Fruit fly (Drosophila melanogaster) whole organism, embryonic: ENCODE data around the gene CG12017.

Source experiments
- Antp ChIP-seq: fragments of 200-800 bp; sonication (Bioruptor generic); optimal IDR thresholded peaks from 3 replicates; lab custom pipeline; 2016; ENCODE audit warnings: missing biosample characterization, missing genetic modification characterization
- Atf3 ChIP-seq: fragments of 200-800 bp; sonication (Bioruptor generic); optimal IDR thresholded peaks from 3 replicates; lab custom pipeline; 2016; ENCODE audit warnings: missing biosample characterization, missing genetic modification characterization
- Bgb ChIP-seq: fragments of 200-800 bp; sonication (Bioruptor generic); IDR thresholded peaks from 2 replicates; pipeline ENCODE4 v1.3.6; 2022; ENCODE audit warnings: missing biosample characterization, missing genetic modification characterization; ENCODE audit not compliant: partially characterized antibody
- Bteb2 ChIP-seq: fragments of 200-800 bp; sonication (Bioruptor generic); optimal IDR thresholded peaks from 2 replicates; lab custom pipeline; 2016; ENCODE audit warnings: missing biosample characterization, missing genetic modification characterization
- CG11093 ChIP-seq: fragments of 200-800 bp; sonication (Bioruptor generic); IDR thresholded peaks from 3 replicates; pipeline ENCODE4 v1.3.6; 2022; ENCODE audit warnings: missing biosample characterization, missing genetic modification characterization
- CG11560 ChIP-seq: fragments of 200-800 bp; sonication (Bioruptor generic); IDR thresholded peaks from 3 replicates; pipeline ENCODE4 v1.3.6; 2022; ENCODE audit warnings: missing biosample characterization, missing genetic modification characterization
- CG12071 ChIP-seq: fragments of 200-800 bp; sonication (Bioruptor generic); optimal IDR thresholded peaks from 3 replicates; lab custom pipeline; 2018; ENCODE audit warnings: missing biosample characterization, mild to moderate bottlenecking, missing genetic modification characterization
- CG12155 ChIP-seq: fragments of 200-800 bp; sonication (Bioruptor generic); optimal IDR thresholded peaks from 3 replicates; lab custom pipeline; 2016; ENCODE audit warnings: missing biosample characterization, missing genetic modification characterization
- CG12942 ChIP-seq: fragments of 200-800 bp; sonication (Bioruptor generic); optimal IDR thresholded peaks from 3 replicates; lab custom pipeline; 2016; ENCODE audit warnings: missing biosample characterization, missing genetic modification characterization
- CG15011 ChIP-seq: fragments of 200-800 bp; sonication (Bioruptor generic); optimal IDR thresholded peaks from 3 replicates; lab custom pipeline; 2018; ENCODE audit warnings: missing biosample characterization, mild to moderate bottlenecking, missing genetic modification characterization
- CG15073 ChIP-seq: fragments of 200-800 bp; sonication (Bioruptor generic); optimal IDR thresholded peaks from 2 replicates; lab custom pipeline; 2016; ENCODE audit warnings: missing biosample characterization, missing genetic modification characterization
- CG15479 ChIP-seq: fragments of 200-800 bp; sonication (Bioruptor generic); optimal IDR thresholded peaks from 3 replicates; lab custom pipeline; 2019; ENCODE audit warnings: missing biosample characterization, mild to moderate bottlenecking, missing genetic modification characterization, moderate library complexity
- CG16815 ChIP-seq: fragments of 200-800 bp; sonication (Bioruptor generic); optimal IDR thresholded peaks from 3 replicates; lab custom pipeline; 2017; ENCODE audit warnings: missing biosample characterization, mild to moderate bottlenecking, missing genetic modification characterization
- CG17186 ChIP-seq: fragments of 200-800 bp; sonication (Bioruptor generic); optimal IDR thresholded peaks from 3 replicates; lab custom pipeline; 2017; ENCODE audit warnings: missing biosample characterization, missing genetic modification reagents, missing genetic modification characterization
- CG17328 ChIP-seq: fragments of 200-800 bp; sonication (Bioruptor generic); IDR thresholded peaks from 2 replicates; pipeline ENCODE4 v1.3.6; 2022; ENCODE audit warnings: missing biosample characterization, missing genetic modification characterization
- CG2678 ChIP-seq: fragments of 200-800 bp; sonication (Bioruptor generic); optimal IDR thresholded peaks from 3 replicates; lab custom pipeline; 2019; ENCODE audit warnings: missing biosample characterization, mild to moderate bottlenecking, missing genetic modification characterization, moderate library complexity
- CG32772 ChIP-seq: fragments of 200-800 bp; sonication (Bioruptor generic); IDR thresholded peaks from 2 replicates; pipeline ENCODE4 v1.3.6; 2022; ENCODE audit warnings: missing biosample characterization, missing genetic modification characterization
- CG34224 ChIP-seq: fragments of 200-800 bp; sonication (Bioruptor generic); IDR thresholded peaks from 3 replicates; pipeline ENCODE4 v1.3.6; 2022; ENCODE audit warnings: missing biosample characterization, missing genetic modification characterization; ENCODE audit not compliant: partially characterized antibody
- CG4730 ChIP-seq: fragments of 200-800 bp; sonication (Bioruptor generic); IDR thresholded peaks from 2 replicates; pipeline ENCODE4 v1.3.6; 2022; ENCODE audit warnings: missing biosample characterization, missing genetic modification characterization
- CG5180 ChIP-seq: fragments of 200-800 bp; sonication (Bioruptor generic); optimal IDR thresholded peaks from 3 replicates; lab custom pipeline; 2017; ENCODE audit warnings: missing biosample characterization, missing genetic modification characterization, mild to moderate bottlenecking, moderate library complexity, missing genetic modification reagents
- CG5953 ChIP-seq: fragments of 200-800 bp; sonication (Bioruptor generic); IDR thresholded peaks from 2 replicates; pipeline ENCODE4 v1.3.6; 2022; ENCODE audit warnings: missing biosample characterization, missing genetic modification characterization
- CG7357 ChIP-seq: fragments of 200-800 bp; sonication (Bioruptor generic); IDR thresholded peaks from 3 replicates; pipeline ENCODE4 v1.3.6; 2022; ENCODE audit warnings: missing biosample characterization, missing genetic modification characterization
- CG7786 ChIP-seq: fragments of 200-800 bp; sonication (Bioruptor generic); optimal IDR thresholded peaks from 2 replicates; lab custom pipeline; 2016; ENCODE audit warnings: missing biosample characterization, missing genetic modification characterization
- CG7963 ChIP-seq: fragments of 200-800 bp; sonication (Bioruptor generic); IDR thresholded peaks from 3 replicates; pipeline ENCODE4 v1.3.6; 2022; ENCODE audit warnings: missing biosample characterization, missing genetic modification characterization; ENCODE audit not compliant: partially characterized antibody
- CkIIα-i1 ChIP-seq: fragments of 200-800 bp; sonication (Bioruptor generic); IDR thresholded peaks from 2 replicates; pipeline ENCODE4 v1.3.6; 2022; ENCODE audit warnings: missing biosample characterization, missing genetic modification characterization
- Dbx ChIP-seq: fragments of 200-800 bp; sonication (Bioruptor generic); IDR thresholded peaks from 3 replicates; pipeline ENCODE4 v1.3.6; 2022; ENCODE audit warnings: missing biosample characterization, missing genetic modification characterization
- E2f2 ChIP-seq: fragments of 200-800 bp; sonication (Bioruptor generic); IDR thresholded peaks from 2 replicates; pipeline ENCODE4 v1.3.6; 2022; ENCODE audit warnings: missing biosample characterization, missing genetic modification characterization
- Eip74EF ChIP-seq, 2 experiments: fragments of 200-800 bp in 1 of 2; fragments of >200 bp in 1 of 2; sonication (Bioruptor generic) in 1 of 2; optimal IDR thresholded peaks; 2 replicates each; lab custom pipeline; 2017 to 2019; ENCODE audit warnings: missing biosample characterization in 2 of 2, missing genetic modification characterization in 2 of 2, mild to moderate bottlenecking in 1 of 2, moderate library complexity in 1 of 2
- Gsc ChIP-seq: fragments of 200-800 bp; sonication (Bioruptor generic); IDR thresholded peaks from 2 replicates; pipeline ENCODE4 v1.3.6; 2022; ENCODE audit warnings: missing biosample characterization, missing genetic modification characterization
- MBD-R2 ChIP-seq: fragments of 200-800 bp; sonication (Bioruptor generic); IDR thresholded peaks from 2 replicates; pipeline ENCODE4 v1.3.6; 2022; ENCODE audit warnings: missing biosample characterization, missing genetic modification characterization
- Oli ChIP-seq: fragments of 200-800 bp; sonication (Bioruptor generic); optimal IDR thresholded peaks from 2 replicates; lab custom pipeline; 2018; ENCODE audit warnings: missing biosample characterization, mild to moderate bottlenecking, missing genetic modification characterization, moderate library complexity
- Ravus ChIP-seq: fragments of 200-800 bp; sonication (Bioruptor generic); IDR thresholded peaks from 2 replicates; pipeline ENCODE4 v1.3.6; 2022; ENCODE audit warnings: missing biosample characterization, missing genetic modification characterization
- az2 ChIP-seq: fragments of 200-800 bp; sonication (Bioruptor generic); optimal IDR thresholded peaks from 3 replicates; lab custom pipeline; 2016; ENCODE audit warnings: missing biosample characterization, missing genetic modification characterization
- chinmo ChIP-seq: fragments of 200-800 bp; sonication (Bioruptor generic); IDR thresholded peaks from 4 replicates; pipeline ENCODE4 v1.3.6; 2022; ENCODE audit warnings: missing biosample characterization, missing genetic modification characterization; ENCODE audit not compliant: partially characterized antibody
- dan ChIP-seq: fragments of 200-800 bp; sonication (Bioruptor generic); IDR thresholded peaks from 2 replicates; pipeline ENCODE4 v1.3.6; 2022; ENCODE audit warnings: missing biosample characterization, missing genetic modification characterization
- ems ChIP-seq: fragments of 200-800 bp; sonication (Bioruptor generic); optimal IDR thresholded peaks from 3 replicates; lab custom pipeline; 2016; ENCODE audit warnings: missing biosample characterization, missing genetic modification characterization
- en ChIP-seq: fragments of 200-800 bp; sonication (Bioruptor generic); optimal IDR thresholded peaks from 2 replicates; lab custom pipeline; 2016; ENCODE audit warnings: missing biosample characterization, missing genetic modification characterization
- esg ChIP-seq: fragments of 200-800 bp; sonication (Bioruptor generic); conservative IDR thresholded peaks from 2 replicates; pipeline ENCODE4 v1.3.6; 2022; ENCODE audit warnings: missing biosample characterization, missing genetic modification characterization
- hb ChIP-seq: fragments of 200-800 bp; sonication (Bioruptor generic); IDR thresholded peaks from 3 replicates; pipeline ENCODE4 v1.3.6; 2022; ENCODE audit warnings: missing biosample characterization, missing genetic modification characterization; ENCODE audit not compliant: partially characterized antibody
- ind ChIP-seq: fragments of 200-800 bp; sonication (Bioruptor generic); optimal IDR thresholded peaks from 3 replicates; lab custom pipeline; 2016; ENCODE audit warnings: missing biosample characterization, missing genetic modification characterization
- luna ChIP-seq: fragments of 200-800 bp; sonication (Bioruptor generic); optimal IDR thresholded peaks from 2 replicates; lab custom pipeline; 2016; ENCODE audit warnings: missing biosample characterization, missing genetic modification characterization
- odd ChIP-seq: fragments of 200-800 bp; sonication (Bioruptor generic); optimal IDR thresholded peaks from 2 replicates; lab custom pipeline; 2017; ENCODE audit warnings: missing biosample characterization, mild to moderate bottlenecking, missing genetic modification characterization
- pros ChIP-seq: fragments of 200-800 bp; sonication (Bioruptor generic); optimal IDR thresholded peaks from 3 replicates; lab custom pipeline; 2019; ENCODE audit warnings: missing biosample characterization, mild to moderate bottlenecking, missing genetic modification characterization, moderate library complexity
- pzg ChIP-seq: fragments of 200-800 bp; sonication (Bioruptor generic); optimal IDR thresholded peaks from 3 replicates; lab custom pipeline; 2018; ENCODE audit warnings: missing biosample characterization, mild to moderate bottlenecking, missing genetic modification characterization, moderate library complexity
- slbo ChIP-seq: fragments of 200-800 bp; sonication (Bioruptor generic); IDR thresholded peaks from 2 replicates; pipeline ENCODE4 v1.3.6; 2022; ENCODE audit warnings: missing biosample characterization, missing genetic modification characterization
- tio ChIP-seq: fragments of 200-800 bp; sonication (Bioruptor generic); optimal IDR thresholded peaks from 2 replicates; lab custom pipeline; 2017; ENCODE audit warnings: missing biosample characterization, missing genetic modification characterization, inconsistent platforms
- tna ChIP-seq: fragments of 200-800 bp; sonication (Bioruptor generic); IDR thresholded peaks from 2 replicates; pipeline ENCODE4 v1.3.6; 2022; ENCODE audit warnings: missing biosample characterization, missing genetic modification characterization; ENCODE audit not compliant: partially characterized antibody
- trh ChIP-seq: fragments of 200-800 bp; sonication (Bioruptor generic); optimal IDR thresholded peaks from 2 replicates; lab custom pipeline; 2016; ENCODE audit warnings: missing biosample characterization, missing genetic modification characterization

CG12017 gene

DNA sequence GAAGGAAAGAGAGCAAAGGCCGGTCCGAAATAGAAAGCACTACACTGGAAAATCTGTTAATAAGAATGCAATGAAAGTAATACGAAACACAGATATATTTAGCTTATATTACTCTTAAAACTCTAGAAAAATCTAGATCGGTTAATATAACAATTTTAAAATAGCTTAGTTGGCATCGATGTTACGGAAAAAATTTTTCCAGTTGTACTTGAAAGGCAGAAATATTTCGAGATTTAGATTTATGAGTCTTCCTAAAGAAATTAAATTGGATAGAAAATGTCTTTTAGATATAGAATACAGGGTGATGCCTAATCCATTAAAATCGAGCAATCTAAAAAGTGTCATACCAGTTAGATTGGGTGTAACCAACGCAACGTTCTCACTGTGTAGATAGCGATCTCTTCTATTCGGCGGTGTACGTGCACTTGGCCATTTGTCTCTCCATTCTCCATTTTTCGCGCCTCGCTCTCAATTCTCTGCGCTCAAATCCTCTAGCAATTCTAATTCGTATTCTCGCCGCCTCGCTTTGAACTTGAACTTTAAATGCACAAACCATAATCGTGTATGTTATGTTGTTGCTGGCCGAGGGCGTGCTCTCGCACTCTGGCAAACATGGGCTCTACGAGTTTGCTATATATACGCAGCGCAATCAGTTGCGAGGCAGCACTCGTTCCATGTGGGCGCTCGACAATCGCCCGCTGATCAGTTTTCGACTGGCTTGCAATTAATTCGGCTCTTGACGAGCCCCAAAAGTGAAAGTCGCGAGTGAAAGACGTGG lies 29.9 kb upstream of the CG12017 start (continued):
- TF ChIP-seq Antp (GFP tag; lab: Kevin White, UChicago) (peak; percentile 89), MBD-R2 (GFP tag; lab: Robert Waterston, UW) (peak; percentile 61; the same call in 1 of the 2 replicates), tio (peak; percentile 98), CG12942 (GFP tag; lab: Kevin White, UChicago) (peak; percentile 94), luna (peak; percentile 78), CG5180 (GFP tag; lab: Kevin White, UChicago) (peak; percentile 81), CG5953 (GFP tag; lab: Robert Waterston, UW) (peak; percentile 16; the same call in 1 of the 2 replicates), CG15011 (GFP tag; lab: Kevin White, UChicago) (peak; percentile 94), hb (GFP tag; lab: Robert Waterston, UW) (no peak), Bgb (GFP tag; lab: Robert Waterston, UW) (peak; percentile 45; the same call in 1 of the 2 replicates), Atf3 (peak; percentile 94), CG34224 (GFP tag; lab: Robert Waterston, UW) (no peak; the same call in 2 of the 3 replicates), CkIIα-i1 (GFP tag; lab: Robert Waterston, UW) (no peak), esg (peak; percentile 90), dan (peak; percentile 27; the same call in 1 of the 2 replicates), CG17328 (peak; percentile 77), CG7786 (GFP tag; lab: Kevin White, UChicago) (peak; percentile 96), ind (GFP tag; lab: Kevin White, UChicago) (peak; percentile 95), pzg (GFP tag; lab: Kevin White, UChicago) (no peak), Oli (tag; lab: Kevin White, UChicago) (peak; percentile 97), CG4730 (peak; percentile 80), E2f2 (GFP tag; lab: Robert Waterston, UW) (peak; percentile 54; the same call in 1 of the 2 replicates), trh (peak; percentile 87), Ravus (GFP tag; lab: Robert Waterston, UW) (peak; percentile 49), CG7357 (peak; percentile 86), CG15479 (GFP tag; lab: Kevin White, UChicago) (peak; percentile 12), Bteb2 (GFP tag; lab: Kevin White, UChicago) (peak; percentile 96), chinmo (peak; percentile 99), Gsc (peak; percentile 59), CG17186 (GFP tag; lab: Kevin White, UChicago) (peak; percentile 87), tna (GFP tag; lab: Robert Waterston, UW) (peak; percentile 58; the same call in 1 of the 2 replicates), CG12155 (peak; percentile 89), CG2678 (tag; lab: Kevin White, UChicago) (peak; percentile 97), ems (GFP tag; lab: Kevin White, UChicago) (peak; percentile 94), pros (peak; percentile 62), Eip74EF (GFP tag; optimal IDR thresholded peaks at IDR 0.05; lab: Kevin White, UChicago) (peak in 1 of 2 experiments; percentile 95), az2 (GFP tag; lab: Kevin White, UChicago) (peak; percentile 97), CG7963 (GFP tag; lab: Robert Waterston, UW) (no peak), en (GFP tag; lab: Kevin White, UChicago) (peak; percentile 80), Dbx (peak; percentile 70; the same call in 2 of the 3 replicates), CG16815 (GFP tag; lab: Kevin White, UChicago) (peak; percentile 97), CG11093 (GFP tag; lab: Robert Waterston, UW) (peak; percentile 88), slbo (GFP tag; lab: Robert Waterston, UW) (peak; percentile 90), CG12071 (peak; percentile 67), CG15073 (GFP tag; lab: Kevin White, UChicago) (peak; percentile 76), CG11560 (tag; lab: Robert Waterston, UW) (peak; percentile 78), CG32772 (GFP tag; lab: Robert Waterston, UW) (peak; percentile 72), odd (peak; percentile 96)
